Worm (Caenorhabditis elegans) whole organism, L1 larva: ENCODE results near the gene sro-1.

Experiments used
- aha-1 ChIP-seq: fragments of 150-350 bp; optimal IDR thresholded peaks from 2 replicates; lab custom pipeline; 2014; ENCODE audit warnings: missing biosample characterization, missing genetic modification characterization
- ceh-90 ChIP-seq: sonication (generic microtip); optimal IDR thresholded peaks from 2 replicates; lab custom pipeline; 2016; ENCODE audit warnings: missing genetic modification characterization, missing compliant biosample characterization
- egl-13 ChIP-seq: sonication (generic microtip); optimal IDR thresholded peaks from 2 replicates; lab custom pipeline; 2016; ENCODE audit warnings: missing genotype, missing genetic modification reagents, missing genetic modification characterization, missing compliant biosample characterization
- fkh-10 ChIP-seq: sonication (generic microtip); optimal IDR thresholded peaks from 2 replicates; lab custom pipeline; 2017; ENCODE audit warnings: missing biosample characterization, missing genetic modification reagents, missing genetic modification characterization
- nhr-11 ChIP-seq: fragments of 150-350 bp; optimal IDR thresholded peaks from 2 replicates; lab custom pipeline; 2014; ENCODE audit warnings: missing biosample characterization, missing genetic modification characterization
- unc-62 ChIP-seq: fragments of 150-350 bp; optimal IDR thresholded peaks from 2 replicates; lab custom pipeline; 2014; ENCODE audit warnings: missing biosample characterization, missing genetic modification reagents, missing genetic modification characterization

DNA sequence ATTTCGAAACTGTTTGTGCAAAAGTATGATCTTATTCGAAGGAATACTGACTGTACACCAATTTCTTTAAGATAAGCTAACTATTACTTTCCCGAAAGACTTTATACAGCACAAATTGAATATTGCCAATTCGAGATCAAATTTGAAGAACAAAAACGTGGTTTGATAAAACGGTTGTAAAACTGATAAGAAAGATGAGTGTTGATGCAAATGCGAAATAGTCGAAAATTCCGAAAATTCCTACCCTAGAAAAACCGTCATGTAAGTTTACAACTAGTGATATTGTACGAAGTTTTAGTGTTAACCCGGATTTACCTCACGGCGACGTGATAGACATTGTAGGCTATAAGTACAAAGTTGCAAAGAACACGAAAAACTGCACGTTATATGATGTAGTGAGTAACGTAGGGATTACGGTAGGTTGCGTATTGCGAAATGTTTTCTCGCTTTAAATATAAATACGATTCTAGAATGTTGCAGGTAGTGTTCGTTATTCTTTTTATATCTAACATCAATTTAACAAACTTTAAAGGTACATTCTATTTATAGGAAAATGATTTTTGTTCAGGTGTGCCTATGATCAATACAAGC, 44.5 kb downstream of the sro-1 start:
- TF ChIP-seq fkh-10 (GFP tag; lab: Kevin White, UChicago) (no peak), aha-1 (tag; lab: Kevin White, UChicago) (no peak), nhr-11 (tag; lab: Kevin White, UChicago) (no peak), egl-13 (tag; lab: Kevin White, UChicago) (no peak), ceh-90 (tag; lab: Kevin White, UChicago) (no peak), unc-62 (GFP tag; lab: Kevin White, UChicago) (no peak)
